Fruit fly (Drosophila melanogaster) whole organism, embryonic: ENCODE results near the gene NaPi-III.

Experiments used
- Ada2b ChIP-seq: fragments of 200-800 bp; sonication (Bioruptor generic); IDR thresholded peaks from 2 replicates; pipeline ENCODE4 v1.3.6; 2022; ENCODE audit warnings: missing biosample characterization, missing genetic modification characterization
- Asciz ChIP-seq: fragments of 200-800 bp; sonication (Bioruptor generic); optimal IDR thresholded peaks from 2 replicates; lab custom pipeline; 2017; ENCODE audit warnings: missing biosample characterization, mild to moderate bottlenecking, missing genetic modification characterization, missing genetic modification reagents
- CG10321 ChIP-seq: fragments of 200-800 bp; sonication (Bioruptor generic); IDR thresholded peaks from 2 replicates; pipeline ENCODE4 v1.3.6; 2022; ENCODE audit warnings: missing biosample characterization, missing genetic modification characterization
- CG11398 ChIP-seq: fragments of 200-800 bp; sonication (Bioruptor generic); optimal IDR thresholded peaks from 2 replicates; lab custom pipeline; 2016; ENCODE audit warnings: missing biosample characterization, missing genetic modification characterization
- CG1602 ChIP-seq: fragments of 200-800 bp; sonication (Bioruptor generic); optimal IDR thresholded peaks from 3 replicates; lab custom pipeline; 2016; ENCODE audit warnings: missing biosample characterization, missing genetic modification characterization
- CG17361 ChIP-seq: fragments of 200-800 bp; sonication (Bioruptor generic); IDR thresholded peaks from 3 replicates; pipeline ENCODE4 v1.3.6; 2022; ENCODE audit warnings: missing biosample characterization, missing genetic modification characterization
- CG17385 ChIP-seq: fragments of 200-800 bp; sonication (Bioruptor generic); optimal IDR thresholded peaks from 3 replicates; lab custom pipeline; 2018; ENCODE audit warnings: missing biosample characterization, mild to moderate bottlenecking, missing genetic modification characterization
- CG1792 ChIP-seq: fragments of 200-800 bp; sonication (Bioruptor generic); optimal IDR thresholded peaks from 2 replicates; lab custom pipeline; 2016; ENCODE audit warnings: missing biosample characterization, missing genetic modification characterization
- CG2712 ChIP-seq: fragments of 200-800 bp; optimal IDR thresholded peaks from 3 replicates; lab custom pipeline; 2019; ENCODE audit warnings: missing biosample characterization, mild to moderate bottlenecking, missing genetic modification characterization, moderate library complexity
- CG30020 ChIP-seq: fragments of 200-800 bp; optimal IDR thresholded peaks from 2 replicates; lab custom pipeline; 2019; ENCODE audit warnings: missing biosample characterization, mild to moderate bottlenecking, missing genetic modification characterization, moderate library complexity
- CG34224 ChIP-seq: fragments of 200-800 bp; sonication (Bioruptor generic); IDR thresholded peaks from 3 replicates; pipeline ENCODE4 v1.3.6; 2022; ENCODE audit warnings: missing biosample characterization, missing genetic modification characterization; ENCODE audit not compliant: partially characterized antibody
- CG42726 ChIP-seq: fragments of 200-800 bp; sonication (Bioruptor generic); IDR thresholded peaks from 2 replicates; pipeline ENCODE4 v1.3.6; 2022; ENCODE audit warnings: missing biosample characterization, missing genetic modification characterization; ENCODE audit not compliant: partially characterized antibody
- CG4404 ChIP-seq: fragments of 200-800 bp; sonication (Bioruptor generic); IDR thresholded peaks from 2 replicates; pipeline ENCODE4 v1.3.6; 2022; ENCODE audit warnings: missing biosample characterization, missing genetic modification characterization
- CG4707 ChIP-seq: fragments of 200-800 bp; sonication (Bioruptor generic); optimal IDR thresholded peaks from 2 replicates; lab custom pipeline; 2018; ENCODE audit warnings: missing biosample characterization, mild to moderate bottlenecking, missing genetic modification characterization, moderate library complexity
- CG5180 ChIP-seq: fragments of 200-800 bp; sonication (Bioruptor generic); optimal IDR thresholded peaks from 3 replicates; lab custom pipeline; 2017; ENCODE audit warnings: missing biosample characterization, missing genetic modification characterization, mild to moderate bottlenecking, moderate library complexity, missing genetic modification reagents
- CG8388 ChIP-seq: fragments of 200-800 bp; sonication (Bioruptor generic); optimal IDR thresholded peaks from 2 replicates; lab custom pipeline; 2019; ENCODE audit warnings: missing biosample characterization, mild to moderate bottlenecking, missing genetic modification characterization, moderate library complexity
- CG9215 ChIP-seq: fragments of 200-800 bp; sonication (Bioruptor generic); IDR thresholded peaks from 2 replicates; pipeline ENCODE4 v1.3.6; 2022; ENCODE audit warnings: missing biosample characterization, missing genetic modification characterization
- CHES-1-like ChIP-seq: fragments of 200-800 bp; sonication (Bioruptor generic); optimal IDR thresholded peaks from 2 replicates; lab custom pipeline; 2016; ENCODE audit warnings: missing biosample characterization, missing genetic modification characterization
- CkIIα-i1 ChIP-seq: fragments of 200-800 bp; sonication (Bioruptor generic); IDR thresholded peaks from 2 replicates; pipeline ENCODE4 v1.3.6; 2022; ENCODE audit warnings: missing biosample characterization, missing genetic modification characterization
- CrebB ChIP-seq: fragments of 200-800 bp; sonication (Bioruptor generic); optimal IDR thresholded peaks from 3 replicates; lab custom pipeline; 2018; ENCODE audit warnings: missing biosample characterization, mild to moderate bottlenecking, missing genetic modification characterization
- D19A ChIP-seq: fragments of 200-800 bp; optimal IDR thresholded peaks from 3 replicates; lab custom pipeline; 2019; ENCODE audit warnings: missing biosample characterization, mild to moderate bottlenecking, missing genetic modification characterization, moderate library complexity
- Dbx ChIP-seq: fragments of 200-800 bp; sonication (Bioruptor generic); IDR thresholded peaks from 3 replicates; pipeline ENCODE4 v1.3.6; 2022; ENCODE audit warnings: missing biosample characterization, missing genetic modification characterization
- Doc2 ChIP-seq: fragments of 200-800 bp; sonication (Bioruptor generic); IDR thresholded peaks from 2 replicates; pipeline ENCODE4 v1.3.6; 2022; ENCODE audit warnings: missing biosample characterization, missing genetic modification characterization
- E2f1 ChIP-seq: fragments of 200-800 bp; sonication (Bioruptor generic); IDR thresholded peaks from 2 replicates; pipeline ENCODE4 v1.3.6; 2022; ENCODE audit warnings: missing biosample characterization, missing genetic modification characterization
- HLHmδ ChIP-seq: fragments of 200-800 bp; sonication (Bioruptor generic); optimal IDR thresholded peaks from 2 replicates; lab custom pipeline; 2018; ENCODE audit warnings: missing biosample characterization, mild to moderate bottlenecking, missing genetic modification characterization, moderate library complexity
- Hand ChIP-seq: fragments of 200-800 bp; sonication (Bioruptor generic); optimal IDR thresholded peaks from 2 replicates; lab custom pipeline; 2017; ENCODE audit warnings: mild to moderate bottlenecking, missing biosample characterization, missing genetic modification reagents, missing genetic modification characterization
- Hr78 ChIP-seq, 2 experiments: fragments of 200-800 bp in 1 of 2; fragments of >200 bp in 1 of 2; sonication (Bioruptor generic) in 1 of 2; optimal IDR thresholded peaks; 2 replicates each; lab custom pipeline; 2017 to 2019; ENCODE audit warnings: missing biosample characterization in 2 of 2, missing genetic modification characterization in 2 of 2, mild to moderate bottlenecking in 1 of 2, moderate library complexity in 1 of 2
- PHDP ChIP-seq: fragments of 200-800 bp; sonication (Bioruptor generic); optimal IDR thresholded peaks from 3 replicates; lab custom pipeline; 2018; ENCODE audit warnings: missing biosample characterization, mild to moderate bottlenecking, missing genetic modification characterization, moderate library complexity
- Scr ChIP-seq: fragments of 200-800 bp; sonication (Bioruptor generic); IDR thresholded peaks from 2 replicates; pipeline ENCODE4 v1.3.6; 2022; ENCODE audit warnings: missing biosample characterization, missing genetic modification characterization; ENCODE audit not compliant: partially characterized antibody
- Xrp1 ChIP-seq: fragments of 200-800 bp; sonication (Bioruptor generic); IDR thresholded peaks from 2 replicates; pipeline ENCODE4 v1.3.6; 2022; ENCODE audit warnings: missing biosample characterization, missing genetic modification characterization
- chinmo ChIP-seq: fragments of 200-800 bp; sonication (Bioruptor generic); IDR thresholded peaks from 4 replicates; pipeline ENCODE4 v1.3.6; 2022; ENCODE audit warnings: missing biosample characterization, missing genetic modification characterization; ENCODE audit not compliant: partially characterized antibody
- corto ChIP-seq: fragments of 200-800 bp; sonication (Bioruptor generic); optimal IDR thresholded peaks from 2 replicates; lab custom pipeline; 2016; ENCODE audit warnings: missing biosample characterization, mild to moderate bottlenecking, missing genetic modification characterization, moderate library complexity
- croc ChIP-seq: fragments of 200-800 bp; sonication (Bioruptor generic); conservative IDR thresholded peaks from 3 replicates; pipeline ENCODE4 v1.3.6; 2022; ENCODE audit warnings: missing biosample characterization, missing genetic modification characterization
- dm ChIP-seq: fragments of 200-800 bp; sonication (Bioruptor generic); optimal IDR thresholded peaks from 3 replicates; lab custom pipeline; 2016; ENCODE audit warnings: missing biosample characterization, missing genetic modification characterization
- ems ChIP-seq: fragments of 200-800 bp; sonication (Bioruptor generic); optimal IDR thresholded peaks from 3 replicates; lab custom pipeline; 2016; ENCODE audit warnings: missing biosample characterization, missing genetic modification characterization
- ind ChIP-seq: fragments of 200-800 bp; sonication (Bioruptor generic); optimal IDR thresholded peaks from 3 replicates; lab custom pipeline; 2016; ENCODE audit warnings: missing biosample characterization, missing genetic modification characterization
- inv ChIP-seq: fragments of 200-800 bp; sonication (Bioruptor generic); IDR thresholded peaks from 2 replicates; pipeline ENCODE4 v1.3.6; 2022; ENCODE audit warnings: missing biosample characterization, missing genetic modification characterization; ENCODE audit not compliant: partially characterized antibody
- jing ChIP-seq: fragments of 200-800 bp; sonication (Bioruptor generic); optimal IDR thresholded peaks from 2 replicates; lab custom pipeline; 2018; ENCODE audit warnings: missing biosample characterization, mild to moderate bottlenecking, missing genetic modification characterization
- kni ChIP-seq: fragments of 200-800 bp; sonication (Bioruptor generic); optimal IDR thresholded peaks from 3 replicates; lab custom pipeline; 2017; ENCODE audit warnings: mild to moderate bottlenecking, missing biosample characterization, missing genetic modification reagents, missing genetic modification characterization
- lmd ChIP-seq: fragments of 200-800 bp; sonication (Bioruptor generic); IDR thresholded peaks from 2 replicates; pipeline ENCODE4 v1.3.6; 2022; ENCODE audit warnings: missing biosample characterization, missing genetic modification characterization
- luna ChIP-seq: fragments of 200-800 bp; sonication (Bioruptor generic); optimal IDR thresholded peaks from 2 replicates; lab custom pipeline; 2016; ENCODE audit warnings: missing biosample characterization, missing genetic modification characterization
- mirr ChIP-seq: fragments of 200-800 bp; sonication (Bioruptor generic); optimal IDR thresholded peaks from 3 replicates; lab custom pipeline; 2018; ENCODE audit warnings: missing biosample characterization, mild to moderate bottlenecking, missing genetic modification characterization
- nau ChIP-seq: fragments of 200-800 bp; sonication (Bioruptor generic); optimal IDR thresholded peaks from 3 replicates; lab custom pipeline; 2017; ENCODE audit warnings: missing biosample characterization, mild to moderate bottlenecking, missing genetic modification characterization, missing genetic modification reagents
- phol ChIP-seq: fragments of 200-800 bp; sonication (Bioruptor generic); optimal IDR thresholded peaks from 3 replicates; lab custom pipeline; 2018; ENCODE audit warnings: missing biosample characterization, mild to moderate bottlenecking, missing genetic modification characterization, moderate library complexity
- salm ChIP-seq: fragments of 200-800 bp; sonication (Bioruptor generic); optimal IDR thresholded peaks from 2 replicates; lab custom pipeline; 2018; ENCODE audit warnings: missing biosample characterization, mild to moderate bottlenecking, missing genetic modification characterization
- sens ChIP-seq: fragments of 200-800 bp; sonication (Bioruptor generic); peaks from one replicate; lab custom pipeline; 2016; ENCODE audit warnings: missing biosample characterization, missing genetic modification characterization
- seq ChIP-seq: fragments of 200-800 bp; sonication (Bioruptor generic); IDR thresholded peaks from 2 replicates; pipeline ENCODE4 v1.3.6; 2022; ENCODE audit warnings: missing biosample characterization, missing genetic modification characterization
- slp2 ChIP-seq: fragments of 200-800 bp; sonication (Bioruptor generic); optimal IDR thresholded peaks from 2 replicates; lab custom pipeline; 2016; ENCODE audit warnings: missing biosample characterization, missing genetic modification characterization
- sna ChIP-seq: fragments of 200-800 bp; sonication (Bioruptor generic); IDR thresholded peaks from 2 replicates; pipeline ENCODE4 v1.3.6; 2022; ENCODE audit warnings: missing biosample characterization, missing genetic modification characterization; ENCODE audit not compliant: partially characterized antibody
- vvl ChIP-seq: fragments of 200-800 bp; sonication (Bioruptor generic); IDR thresholded peaks from 2 replicates; pipeline ENCODE4 v1.3.6; 2022; ENCODE audit warnings: missing biosample characterization, missing genetic modification characterization

Gene NaPi-III

dm6 chr3L:11150735-11151287 lies 27.7 kb downstream of the NaPi-III start, which contains the start of gene CG6216 (continued):
- no peak for TF ChIP-seq CG1602 (GFP tag; lab: Kevin White, UChicago)
- TF ChIP-seq Xrp1, result 0 out of 2 replicates have a peak, but pooled peaks have one; percentile 15
- no peak for TF ChIP-seq sna (GFP tag; lab: Robert Waterston, UW)
- TF ChIP-seq CG2712 (tag; lab: Kevin White, UChicago), result no peak
- TF ChIP-seq CG9215, result no peak
- TF ChIP-seq ems (GFP tag; lab: Kevin White, UChicago), result no peak
- peak; percentile 8; the same call in 1 of the 2 replicates for TF ChIP-seq vvl (GFP tag; lab: Robert Waterston, UW)
- peak; percentile 62 for TF ChIP-seq sens (GFP tag; lab: Kevin White, UChicago)
- peak; percentile 12 for TF ChIP-seq CG4707 (GFP tag; lab: Kevin White, UChicago)
- TF ChIP-seq CG30020, result no peak
- TF ChIP-seq Doc2 (GFP tag; lab: Robert Waterston, UW), result no peak
- TF ChIP-seq Ada2b (GFP tag; lab: Robert Waterston, UW), result no peak
- no peak for TF ChIP-seq mirr (GFP tag; lab: Kevin White, UChicago)
- no peak for TF ChIP-seq HLHmδ (GFP tag; lab: Kevin White, UChicago)
- TF ChIP-seq D19A, result no peak
- no peak for TF ChIP-seq PHDP
- no peak for TF ChIP-seq luna (GFP tag; lab: Kevin White, UChicago)
- no peak for TF ChIP-seq Scr
- no peak for TF ChIP-seq chinmo
- no peak for TF ChIP-seq inv (GFP tag; lab: Robert Waterston, UW)
- TF ChIP-seq seq, result no peak
- no peak for TF ChIP-seq CG17385 (GFP tag; lab: Kevin White, UChicago)
- TF ChIP-seq nau, result no peak
- no peak for TF ChIP-seq phol (tag; lab: Kevin White, UChicago)
- no peak for TF ChIP-seq dm (GFP tag; lab: Kevin White, UChicago)
- no peak for TF ChIP-seq CkIIα-i1
- TF ChIP-seq Hr78 (GFP tag; optimal IDR thresholded peaks at IDR 0.05; lab: Kevin White, UChicago), result peak in 1 of 2 experiments; percentile 38
- TF ChIP-seq Asciz (GFP tag; lab: Kevin White, UChicago), result no peak
- no peak for TF ChIP-seq CG34224
- no peak for TF ChIP-seq CrebB (tag; lab: Kevin White, UChicago)
- TF ChIP-seq CG17361 (GFP tag; lab: Robert Waterston, UW), result no peak
- TF ChIP-seq lmd (GFP tag; lab: Robert Waterston, UW), result no peak
- no peak for TF ChIP-seq E2f1 (GFP tag; lab: Robert Waterston, UW)
- no peak for TF ChIP-seq corto (GFP tag; lab: Kevin White, UChicago)
- no peak for TF ChIP-seq Hand
- no peak for TF ChIP-seq CG8388 (GFP tag; lab: Kevin White, UChicago)
- no peak for TF ChIP-seq salm (tag; lab: Kevin White, UChicago)
- no peak for TF ChIP-seq CG11398 (GFP tag; lab: Kevin White, UChicago)
- no peak for TF ChIP-seq slp2 (GFP tag; lab: Kevin White, UChicago)
- TF ChIP-seq jing (GFP tag; lab: Kevin White, UChicago), result no peak
- no peak for TF ChIP-seq CG4404 (GFP tag; lab: Robert Waterston, UW)
- no peak for TF ChIP-seq CG42726 (GFP tag; lab: Robert Waterston, UW)
- no peak for TF ChIP-seq CG10321 (GFP tag; lab: Robert Waterston, UW)
- TF ChIP-seq ind (GFP tag; lab: Kevin White, UChicago), result no peak
- TF ChIP-seq CHES-1-like (GFP tag; lab: Kevin White, UChicago), result no peak
- TF ChIP-seq kni (GFP tag; lab: Kevin White, UChicago), result peak; percentile 73
- no peak for TF ChIP-seq CG1792
- TF ChIP-seq Dbx (GFP tag; lab: Robert Waterston, UW), result no peak
- TF ChIP-seq CG5180 (GFP tag; lab: Kevin White, UChicago), result no peak
- TF ChIP-seq croc (GFP tag; lab: Robert Waterston, UW), result no peak
